Worm (Caenorhabditis elegans) whole organism, late embryonic: ENCODE results near the gene Y116A8B.1.

ENCODE experiments used
- ceh-19 ChIP-seq: fragments of 200-800 bp; sonication (Bioruptor generic); optimal IDR thresholded peaks from 2 replicates; lab custom pipeline; 2018; ENCODE audit warnings: mild to moderate bottlenecking, missing genetic modification characterization, missing compliant biosample characterization
- ceh-34 ChIP-seq: sonication (generic microtip); optimal IDR thresholded peaks from 2 replicates; lab custom pipeline; 2016; ENCODE audit warnings: mild to moderate bottlenecking, missing genetic modification characterization, missing compliant biosample characterization
- fkh-10 ChIP-seq: fragments of 150-350 bp; optimal IDR thresholded peaks from 2 replicates; lab custom pipeline; 2014; ENCODE audit warnings: missing biosample characterization, missing genetic modification reagents, missing genetic modification characterization
- gmeb-2 ChIP-seq: sonication (generic microtip); optimal IDR thresholded peaks from 2 replicates; lab custom pipeline; 2016; ENCODE audit warnings: missing genetic modification characterization, inconsistent platforms, missing compliant biosample characterization
- pha-2 ChIP-seq: sonication (generic microtip); optimal IDR thresholded peaks from 2 replicates; lab custom pipeline; 2017; ENCODE audit warnings: mild to moderate bottlenecking, missing genetic modification characterization, missing compliant biosample characterization
- pros-1 ChIP-seq: fragments of 150-350 bp; optimal IDR thresholded peaks from 2 replicates; lab custom pipeline; 2014; ENCODE audit warnings: missing biosample characterization, missing genetic modification reagents, missing genetic modification characterization
- ref-2 ChIP-seq: sonication (generic microtip); optimal IDR thresholded peaks from 2 replicates; lab custom pipeline; 2016; ENCODE audit warnings: missing genetic modification characterization, missing compliant biosample characterization

ce11 chrIV:17245200-17245599 is 29.1 kb downstream of the Y116A8B.1 start, which contains the start of gene ZK550.2:
- TF ChIP-seq ceh-19 (GFP tag; lab: Kevin White, UChicago): no peak
- TF ChIP-seq pha-2: no peak
- TF ChIP-seq ceh-34: no peak
- TF ChIP-seq fkh-10 (GFP tag; lab: Kevin White, UChicago): no peak
- TF ChIP-seq pros-1 (tag; lab: Kevin White, UChicago): no peak
- no peak for TF ChIP-seq ref-2 (tag; lab: Kevin White, UChicago)
- TF ChIP-seq gmeb-2 (tag; lab: Kevin White, UChicago): no peak
